Fruit fly (Drosophila melanogaster) S2 (cell line): ENCODE data around the gene CG42579.

Experiments used
- CG8478 ChIP-seq: fragments of >200 bp; optimal IDR thresholded peaks from 2 replicates; lab custom pipeline; 2018
- CTCF ChIP-seq, 2 experiments: fragments of >200 bp; optimal IDR thresholded peaks; 2 replicates each; lab custom pipeline; 2018

DNA sequence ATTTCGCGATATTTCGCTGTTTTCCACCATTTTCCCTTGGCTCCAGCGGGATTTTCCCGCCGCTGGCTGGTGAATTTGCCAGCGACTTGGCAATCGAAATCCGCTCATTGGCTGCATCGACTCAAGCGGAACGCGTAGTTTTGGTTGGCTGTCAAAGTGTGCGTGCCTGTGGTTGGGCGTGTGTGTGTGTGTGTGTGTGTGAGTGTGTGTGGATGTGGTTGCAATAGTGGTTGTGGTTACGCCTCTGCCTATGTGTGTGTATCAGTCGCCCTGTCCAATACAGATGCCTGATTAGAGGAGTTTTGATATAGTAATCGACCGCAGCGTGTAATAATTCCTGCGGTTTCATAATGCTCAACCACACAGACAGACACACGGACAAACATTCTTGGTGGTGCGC is 8.7 kb downstream of the CG42579 start:
- TF ChIP-seq CG8478 (no peak), CTCF (optimal IDR thresholded peaks at IDR 0.05; lab: Kevin White, UChicago) (no peak)
